Fruit fly (Drosophila melanogaster) whole organism: ENCODE data around the gene Muc4B.

Experiments
- Dll ChIP-seq: fragments of >200 bp; optimal IDR thresholded peaks from 2 replicates; lab custom pipeline; 2017
- EcR ChIP-seq, 2 experiments: fragments of >200 bp; optimal IDR thresholded peaks; 2 replicates each; lab custom pipeline; 2017; ENCODE audit warnings: missing biosample characterization in 2 of 2, missing genetic modification characterization in 2 of 2, missing genetic modification reagents in 2 of 2
- pan ChIP-seq: fragments of >200 bp; optimal IDR thresholded peaks from 2 replicates; lab custom pipeline; 2017
- usp ChIP-seq: fragments of >200 bp; optimal IDR thresholded peaks from 2 replicates; lab custom pipeline; 2017; ENCODE audit warnings: missing biosample characterization, missing genetic modification characterization, mixed read lengths

DNA sequence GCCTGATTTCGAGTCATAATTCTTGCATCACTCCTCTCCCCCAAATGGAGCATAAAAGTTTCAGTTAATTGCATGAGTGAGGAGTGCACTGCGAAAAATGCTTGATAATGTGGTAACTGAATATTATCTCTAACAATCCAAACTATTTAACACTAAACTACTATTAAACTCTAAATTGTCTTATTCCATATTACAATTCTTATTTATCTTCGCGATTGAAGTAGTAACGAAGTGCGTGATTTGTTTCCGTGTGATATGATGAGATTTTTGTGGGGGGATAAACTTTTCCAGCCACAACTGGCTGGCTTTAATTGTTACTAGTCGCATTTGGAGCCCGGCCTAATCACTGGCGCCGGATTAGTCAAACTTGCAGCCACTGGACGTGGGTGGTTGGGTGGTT lies 18.4 kb upstream of the Muc4B start:
- TF ChIP-seq usp (GFP tag; lab: Kevin White, UChicago) (no peak), pan (lab: Kevin White, UChicago) (no peak), Dll (no peak), EcR (GFP tag; optimal IDR thresholded peaks at IDR 0.05; lab: Kevin White, UChicago) (no peak)
